Fruit fly (Drosophila melanogaster) whole organism, larva: ENCODE data around the gene CG1812.

Experiments
- noc ChIP-seq: fragments of 200-800 bp; sonication (Bioruptor generic); optimal IDR thresholded peaks from 3 replicates; lab custom pipeline; 2019; ENCODE audit warnings: missing biosample characterization, mild to moderate bottlenecking, missing genetic modification characterization, moderate library complexity

CG1812 gene

dm6 chrX:20511382-20511853, at the start of gene CG1812:
TSS of gene CG1812 (plus strand) at chrX:20511544.
- peak; percentile 50 for TF ChIP-seq noc (tag; lab: Kevin White, UChicago)

- no peak for TF ChIP-seq noc (tag; lab: Kevin White, UChicago)
These were observed 44.9 kb upstream of the CG1812 start for dm6 chrX:20466382-20466928.

DNA sequence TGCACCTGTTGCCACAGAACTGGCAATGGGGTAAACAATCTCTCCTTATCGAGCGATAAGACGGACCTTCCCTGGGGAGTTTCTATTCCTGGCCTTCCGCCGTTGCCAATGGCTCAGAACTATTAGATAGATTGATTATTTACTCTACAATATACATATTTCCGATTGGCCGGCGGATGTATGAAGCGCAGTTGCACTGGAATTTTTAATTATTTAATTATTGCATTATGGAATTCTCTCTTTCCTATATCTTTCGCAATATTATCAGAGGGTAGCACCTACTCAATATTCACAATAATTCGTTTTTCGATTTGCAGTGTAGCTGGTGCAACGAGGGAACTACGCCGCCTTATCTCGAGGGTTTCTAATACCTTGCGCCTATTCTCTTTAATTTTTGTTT, 44.2 kb upstream of the CG1812 start, which contains the start of gene GstT3:
Gene GstT3 (plus strand): TSS at position 301 of the 400 bp plus-strand sequence.
- no peak for TF ChIP-seq noc (tag; lab: Kevin White, UChicago)

DNA sequence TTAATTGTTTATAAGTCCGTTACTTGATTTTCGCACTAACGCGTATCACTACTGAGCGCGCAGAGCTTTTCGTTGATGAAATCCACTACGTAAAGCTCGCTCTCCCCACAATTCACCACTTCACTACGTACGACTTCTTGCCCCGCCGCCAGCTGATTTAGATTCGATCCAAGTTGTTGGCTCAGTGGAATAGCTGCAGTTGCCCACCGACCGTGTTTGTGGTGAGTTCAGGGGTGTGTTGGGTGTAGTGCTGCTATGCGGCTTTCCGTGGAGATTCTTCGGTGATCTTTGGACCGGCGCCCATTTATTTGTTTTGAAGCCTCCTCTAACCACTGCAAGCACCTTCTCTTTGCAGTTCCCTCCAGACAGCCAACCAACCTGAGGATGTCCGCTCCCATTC, 43.2 kb upstream of the CG1812 start:
- TF ChIP-seq noc (tag; lab: Kevin White, UChicago), result no peak

dm6 chrX:20470701-20471100, 40.6 kb upstream of the CG1812 start:
- no peak for TF ChIP-seq noc (tag; lab: Kevin White, UChicago)

DNA sequence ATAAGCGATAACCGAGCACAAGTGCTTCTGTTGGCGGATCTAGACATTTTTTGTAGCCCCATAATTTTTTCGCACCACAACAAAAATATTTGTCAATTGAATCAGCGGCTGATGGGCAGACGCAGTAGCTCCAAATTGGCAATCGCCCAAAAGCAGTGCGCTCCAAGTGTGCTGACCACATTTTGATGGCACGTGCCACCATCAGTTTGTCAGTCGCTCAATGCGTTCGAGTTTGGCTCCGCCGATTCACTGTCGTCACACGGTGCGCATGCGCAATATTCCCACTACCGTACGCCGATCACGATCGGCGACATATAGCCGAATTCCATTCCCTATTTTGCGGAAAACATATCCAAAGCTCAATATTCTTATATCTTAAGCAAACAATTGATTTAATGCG, 32.7 kb upstream of the CG1812 start:
- TF ChIP-seq noc (tag; lab: Kevin White, UChicago), result no peak

dm6 chrX:20480382-20480781, 31.0 kb upstream of the CG1812 start:
- TF ChIP-seq noc (tag; lab: Kevin White, UChicago), result peak; percentile 73

DNA sequence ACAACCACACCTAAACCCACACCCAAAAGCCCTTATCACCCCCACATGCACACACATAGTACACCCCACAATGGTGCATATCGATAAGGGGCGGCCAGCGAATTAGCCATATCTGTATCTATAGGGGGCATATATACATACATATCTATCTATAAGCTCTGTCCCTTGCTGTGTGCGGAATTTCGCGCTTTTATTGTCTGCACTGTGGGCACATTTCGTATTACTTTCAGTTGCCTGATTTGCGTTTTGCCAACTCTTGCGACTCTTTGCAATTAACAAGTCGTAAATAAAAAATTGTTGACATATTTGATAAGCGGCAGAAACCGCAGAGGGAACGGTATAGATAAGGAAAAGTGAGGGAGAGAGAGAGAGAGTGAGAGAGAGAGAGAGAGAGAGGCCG, 29.9 kb upstream of the CG1812 start:
- peak; percentile 80 for TF ChIP-seq noc (tag; lab: Kevin White, UChicago)

DNA sequence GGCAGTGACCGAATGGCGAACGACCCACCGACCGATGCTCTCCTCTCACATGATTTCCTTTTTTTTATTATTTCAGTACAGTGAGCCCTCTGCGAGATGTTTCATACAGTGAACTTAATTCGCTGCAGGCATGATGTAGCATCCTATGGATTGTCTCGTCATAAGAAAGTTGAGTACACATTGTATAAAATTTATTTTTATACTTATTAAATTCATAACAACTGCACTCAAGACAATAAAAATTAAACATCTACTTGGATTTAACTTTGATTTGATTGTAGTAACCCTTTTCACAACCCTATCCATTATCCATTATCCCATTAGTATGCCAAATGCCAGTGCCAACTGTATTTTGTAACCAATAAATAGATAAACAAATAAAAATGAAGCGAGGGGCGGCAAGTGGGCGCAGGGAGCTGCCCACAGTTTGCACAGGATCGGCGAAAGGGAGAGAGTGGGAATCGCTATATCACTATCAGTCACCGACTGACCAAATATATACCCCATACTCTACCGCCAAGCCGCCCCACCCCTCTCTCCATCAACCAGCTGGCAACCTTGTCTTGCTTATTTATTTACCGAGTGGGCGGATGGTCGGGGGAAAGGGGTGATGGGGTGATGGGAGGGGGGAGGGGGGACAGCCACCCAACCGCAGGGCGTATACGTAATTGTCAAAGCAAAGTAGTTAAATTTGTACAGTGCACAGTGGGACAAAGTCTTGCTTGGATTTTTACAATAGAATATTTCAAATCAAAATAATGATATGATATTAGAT, 28.4 kb upstream of the CG1812 start:
- TF ChIP-seq noc (tag; lab: Kevin White, UChicago), result peak; percentile 60

dm6 chrX:20485880-20486279, 25.5 kb upstream of the CG1812 start, which contains the start of gene CG15461:
TSS of gene CG15461 (plus strand) at chrX:20486180.
- no peak for TF ChIP-seq noc (tag; lab: Kevin White, UChicago)

dm6 chrX:20488701-20489122, 22.6 kb upstream of the CG1812 start:
- TF ChIP-seq noc (tag; lab: Kevin White, UChicago), result peak; percentile 87

- TF ChIP-seq noc (tag; lab: Kevin White, UChicago), result no peak
These were observed 21.9 kb upstream of the CG1812 start for dm6 chrX:20489382-20489994.

DNA sequence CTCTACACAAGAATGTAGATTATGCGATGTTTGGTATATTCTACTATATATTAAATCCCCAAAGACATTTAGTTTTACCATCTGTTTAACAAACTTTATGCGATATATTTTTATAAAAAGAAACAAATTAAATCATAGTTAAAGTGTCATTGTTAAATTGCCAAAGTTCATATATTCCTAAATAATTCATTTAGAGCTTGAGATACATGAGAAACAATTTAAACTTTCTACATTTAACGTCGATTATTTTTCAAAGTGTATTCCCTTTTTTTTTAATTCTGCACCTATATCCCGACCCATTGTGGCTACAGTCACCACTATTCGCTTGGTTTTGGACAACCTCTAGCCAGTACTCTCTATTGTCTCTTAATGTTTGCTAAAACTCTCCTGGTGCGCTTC, 21.4 kb upstream of the CG1812 start:
- no peak for TF ChIP-seq noc (tag; lab: Kevin White, UChicago)

DNA sequence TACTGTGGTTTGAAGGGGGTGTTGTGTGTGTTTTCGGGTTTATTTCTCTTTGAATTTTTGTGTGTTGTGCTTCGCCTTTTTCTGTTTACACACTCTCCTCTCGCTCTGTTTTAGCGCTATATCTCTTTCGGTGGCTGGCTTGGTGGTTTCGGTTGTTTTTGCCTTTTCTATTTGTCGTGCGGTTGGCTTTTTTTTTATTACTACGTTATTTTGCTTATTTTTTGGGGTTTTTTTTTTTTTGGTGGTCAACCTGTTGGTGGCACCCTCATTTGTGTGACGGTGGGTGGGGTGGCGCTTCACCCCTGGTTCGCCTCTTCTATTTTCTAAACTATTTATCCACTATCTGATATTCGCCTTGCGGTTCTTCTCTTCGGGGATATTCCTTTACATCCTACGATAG, 20.5 kb upstream of the CG1812 start:
- TF ChIP-seq noc (tag; lab: Kevin White, UChicago), result no peak

DNA sequence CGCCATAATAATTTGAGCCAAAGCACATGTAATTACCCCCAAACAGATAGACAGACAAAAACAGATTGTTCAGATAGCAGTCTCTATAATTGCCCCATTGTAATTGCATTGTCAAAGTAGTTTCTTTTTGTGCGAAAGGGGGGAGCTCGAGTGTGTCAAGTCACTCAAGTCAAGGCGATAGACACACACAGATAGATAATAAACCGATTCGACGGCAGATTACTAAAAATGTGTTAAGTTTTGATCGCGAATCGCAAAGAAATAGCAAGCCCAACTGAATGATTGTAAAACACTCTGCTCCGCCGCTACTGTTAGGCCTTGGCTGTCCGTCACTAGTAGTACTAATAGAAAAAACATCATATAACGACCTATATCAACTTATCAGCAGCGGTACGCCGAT, 18.7 kb upstream of the CG1812 start:
- no peak for TF ChIP-seq noc (tag; lab: Kevin White, UChicago)

dm6 chrX:20495117-20495516, 16.2 kb upstream of the CG1812 start:
- no peak for TF ChIP-seq noc (tag; lab: Kevin White, UChicago)
